Worm (Caenorhabditis elegans) whole organism, L1 larva: Measurements from ENCODE around the gene C48B4.7.

Experiments
- C16A3.4 ChIP-seq: fragments of 150-350 bp; optimal IDR thresholded peaks from 2 replicates; lab custom pipeline; 2014; ENCODE audit warnings: missing biosample characterization, missing genetic modification characterization
- C34B4.2 ChIP-seq: sonication (generic microtip); optimal IDR thresholded peaks from 2 replicates; lab custom pipeline; 2017; ENCODE audit warnings: mild to moderate bottlenecking, missing genetic modification characterization, missing compliant biosample characterization
- F16B12.6 ChIP-seq: fragments of 150-350 bp; optimal IDR thresholded peaks from 2 replicates; lab custom pipeline; 2014; ENCODE audit warnings: missing biosample characterization, missing genetic modification characterization
- aha-1 ChIP-seq: fragments of 150-350 bp; optimal IDR thresholded peaks from 2 replicates; lab custom pipeline; 2014; ENCODE audit warnings: missing biosample characterization, missing genetic modification characterization
- aly-2 ChIP-seq: fragments of 150-350 bp; optimal IDR thresholded peaks from 2 replicates; lab custom pipeline; 2014; ENCODE audit warnings: missing biosample characterization, missing genetic modification characterization
- ama-1 ChIP-seq: fragments of 150-350 bp; optimal IDR thresholded peaks from 2 replicates; lab custom pipeline; 2014
- blmp-1 ChIP-seq: fragments of 150-350 bp; optimal IDR thresholded peaks from 2 replicates; lab custom pipeline; 2014; ENCODE audit warnings: missing biosample characterization, missing genetic modification characterization
- ceh-8 ChIP-seq: fragments of 200-800 bp; sonication (Bioruptor generic); optimal IDR thresholded peaks from 2 replicates; lab custom pipeline; 2018; ENCODE audit warnings: mild to moderate bottlenecking, missing genetic modification characterization, moderate library complexity, missing compliant biosample characterization
- ceh-82 ChIP-seq, 3 experiments: fragments of 150-350 bp in 1 of 3; sonication (generic microtip) in 2 of 3; optimal IDR thresholded peaks; 2 replicates each; lab custom pipeline; 2014 to 2017; ENCODE audit warnings: missing biosample characterization in 3 of 3, missing genetic modification characterization in 3 of 3
- ces-1 ChIP-seq: fragments of 150-350 bp; optimal IDR thresholded peaks from 2 replicates; lab custom pipeline; 2014; ENCODE audit warnings: missing biosample characterization, missing genetic modification reagents, missing genetic modification characterization
- dpl-1 ChIP-seq, 3 experiments: fragments of 150-350 bp in 2 of 3; sonication (generic microtip) in 1 of 3; optimal IDR thresholded peaks; 2 replicates each; lab custom pipeline; 2014 to 2017; ENCODE audit warnings: missing biosample characterization in 3 of 3, missing genetic modification characterization in 3 of 3, missing genetic modification reagents in 3 of 3
- efl-1 ChIP-seq, 4 experiments: fragments of 150-350 bp; optimal IDR thresholded peaks in 3 of 4; peaks in 1 of 4; 1 replicate in 1 of 4; 2 replicates in 3 of 4; lab custom pipeline; 2014; ENCODE audit warnings: missing biosample characterization in 2 of 4, missing genetic modification characterization in 2 of 4, missing genetic modification reagents in 2 of 4
- egl-13 ChIP-seq: sonication (generic microtip); optimal IDR thresholded peaks from 2 replicates; lab custom pipeline; 2016; ENCODE audit warnings: missing genotype, missing genetic modification reagents, missing genetic modification characterization, missing compliant biosample characterization
- egl-27 ChIP-seq, 2 experiments: fragments of 150-350 bp in 1 of 2; sonication (generic microtip); optimal IDR thresholded peaks; 3 replicates each; lab custom pipeline; 2017 to 2018; ENCODE audit warnings: missing biosample characterization in 2 of 2, missing genetic modification characterization in 2 of 2, missing genetic modification reagents in 2 of 2
- ets-5 ChIP-seq: fragments of 200-800 bp; sonication (Bioruptor generic); IDR thresholded peaks from 2 replicates; pipeline ENCODE4 v1.3.6; 2022; ENCODE audit warnings: missing genetic modification characterization, missing compliant biosample characterization
- fkh-10 ChIP-seq: sonication (generic microtip); optimal IDR thresholded peaks from 2 replicates; lab custom pipeline; 2017; ENCODE audit warnings: missing biosample characterization, missing genetic modification reagents, missing genetic modification characterization
- grh-1 ChIP-seq: fragments of 200-800 bp; sonication (Bioruptor generic); IDR thresholded peaks from 2 replicates; pipeline ENCODE4 v1.3.6; 2022; ENCODE audit warnings: missing genetic modification reagents, missing genetic modification characterization, missing compliant biosample characterization
- hlh-4 ChIP-seq: sonication (generic microtip); optimal IDR thresholded peaks from 2 replicates; lab custom pipeline; 2016; ENCODE audit warnings: mild to moderate bottlenecking, missing genetic modification characterization, missing compliant biosample characterization
- irx-1 ChIP-seq: sonication (generic microtip); optimal IDR thresholded peaks from 2 replicates; lab custom pipeline; 2016; ENCODE audit warnings: missing genetic modification characterization, missing compliant biosample characterization
- isw-1 ChIP-seq: fragments of 200-800 bp; sonication (Bioruptor generic); IDR thresholded peaks from 2 replicates; pipeline ENCODE4 v1.3.6; 2022; ENCODE audit warnings: missing genetic modification characterization, missing compliant biosample characterization
- jun-1 ChIP-seq: fragments of 150-350 bp; optimal IDR thresholded peaks from 2 replicates; lab custom pipeline; 2014; ENCODE audit warnings: missing biosample characterization, missing genetic modification reagents, missing genetic modification characterization
- lin-13 ChIP-seq: fragments of 150-350 bp; optimal IDR thresholded peaks from 2 replicates; lab custom pipeline; 2014; ENCODE audit warnings: missing biosample characterization, missing genetic modification reagents, missing genetic modification characterization
- lin-15B ChIP-seq: fragments of 150-350 bp; sonication (generic microtip); optimal IDR thresholded peaks from 3 replicates; lab custom pipeline; 2014; ENCODE audit warnings: missing biosample characterization, missing genetic modification characterization
- lin-35 ChIP-seq, 2 experiments: fragments of 150-350 bp; optimal IDR thresholded peaks; 2 replicates each; lab custom pipeline; 2014; ENCODE audit warnings: missing biosample characterization in 2 of 2, missing genetic modification characterization in 2 of 2, missing genetic modification reagents in 2 of 2
- lir-3 ChIP-seq: sonication (generic microtip); optimal IDR thresholded peaks from 2 replicates; lab custom pipeline; 2016; ENCODE audit warnings: mild to moderate bottlenecking, missing genetic modification characterization, moderate library complexity, missing compliant biosample characterization; ENCODE audit not compliant: poor library complexity
- lsy-2 ChIP-seq, 2 experiments: fragments of 150-350 bp; optimal IDR thresholded peaks; 2 replicates each; lab custom pipeline; 2014; ENCODE audit warnings: missing biosample characterization in 2 of 2, missing genetic modification characterization in 2 of 2
- mab-9 ChIP-seq: fragments of 200-800 bp; sonication (Bioruptor generic); IDR thresholded peaks from 2 replicates; pipeline ENCODE4 v1.3.6; 2022; ENCODE audit warnings: missing genetic modification reagents, missing genetic modification characterization, missing compliant biosample characterization
- mdl-1 ChIP-seq, 2 experiments: fragments of 150-350 bp; optimal IDR thresholded peaks; 2 replicates each; lab custom pipeline; 2014 to 2017; ENCODE audit warnings: missing biosample characterization in 2 of 2, missing genetic modification characterization in 2 of 2, inconsistent platforms in 1 of 2
- mep-1 ChIP-seq: fragments of 150-350 bp; optimal IDR thresholded peaks from 2 replicates; lab custom pipeline; 2014; ENCODE audit warnings: missing biosample characterization, missing genetic modification characterization
- nhr-11 ChIP-seq: fragments of 150-350 bp; optimal IDR thresholded peaks from 2 replicates; lab custom pipeline; 2014; ENCODE audit warnings: missing biosample characterization, missing genetic modification characterization
- nhr-12 ChIP-seq: sonication (generic microtip); optimal IDR thresholded peaks from 2 replicates; lab custom pipeline; 2017; ENCODE audit warnings: missing biosample characterization, missing genetic modification characterization
- nhr-19 ChIP-seq: fragments of 200-800 bp; sonication (Bioruptor generic); conservative IDR thresholded peaks from 2 replicates; pipeline ENCODE4 v1.3.6; 2022; ENCODE audit warnings: missing genetic modification characterization, missing compliant biosample characterization
- nhr-20 ChIP-seq: sonication (generic microtip); optimal IDR thresholded peaks from 2 replicates; lab custom pipeline; 2016; ENCODE audit warnings: mild to moderate bottlenecking, missing genetic modification characterization, missing compliant biosample characterization
- nhr-237 ChIP-seq: fragments of 150-350 bp; optimal IDR thresholded peaks from 2 replicates; lab custom pipeline; 2014; ENCODE audit warnings: missing biosample characterization, missing genetic modification characterization
- nhr-47 ChIP-seq: sonication (generic microtip); optimal IDR thresholded peaks from 2 replicates; lab custom pipeline; 2016; ENCODE audit warnings: mild to moderate bottlenecking, missing genetic modification characterization, moderate library complexity, missing compliant biosample characterization
- nhr-76 ChIP-seq: sonication (generic microtip); optimal IDR thresholded peaks from 2 replicates; lab custom pipeline; 2017; ENCODE audit warnings: missing biosample characterization, missing genetic modification characterization
- nhr-85 ChIP-seq: sonication (generic microtip); peaks from one replicate; lab custom pipeline; 2016; ENCODE audit warnings: missing genetic modification characterization, inconsistent platforms, missing compliant biosample characterization
- nhr-90 ChIP-seq: sonication (generic microtip); optimal IDR thresholded peaks from 2 replicates; lab custom pipeline; 2016; ENCODE audit warnings: mild to moderate bottlenecking, missing genetic modification characterization, missing compliant biosample characterization; ENCODE audit not compliant: poor library complexity
- pag-3 ChIP-seq: sonication (generic microtip); optimal IDR thresholded peaks from 2 replicates; lab custom pipeline; 2017; ENCODE audit warnings: missing genetic modification characterization, mild to moderate bottlenecking, missing compliant biosample characterization, antibody characterized with exemption, borderline replicate concordance; ENCODE audit not compliant: insufficient read depth
- pax-3 ChIP-seq: fragments of 200-800 bp; sonication (Bioruptor generic); optimal IDR thresholded peaks from 2 replicates; lab custom pipeline; 2018; ENCODE audit warnings: mild to moderate bottlenecking, missing genetic modification characterization, moderate library complexity, missing compliant biosample characterization
- pqm-1 ChIP-seq: sonication (generic microtip); optimal IDR thresholded peaks from 3 replicates; lab custom pipeline; 2017; ENCODE audit warnings: missing biosample characterization, missing genetic modification characterization
- rnt-1 ChIP-seq: sonication (generic microtip); optimal IDR thresholded peaks from 2 replicates; lab custom pipeline; 2016; ENCODE audit warnings: mild to moderate bottlenecking, missing genetic modification characterization, moderate library complexity, missing compliant biosample characterization
- skn-1 ChIP-seq: fragments of 150-350 bp; optimal IDR thresholded peaks from 2 replicates; lab custom pipeline; 2014; ENCODE audit warnings: missing biosample characterization, missing genetic modification characterization
- sox-4 ChIP-seq: sonication (generic microtip); optimal IDR thresholded peaks from 2 replicates; lab custom pipeline; 2016; ENCODE audit warnings: missing genetic modification characterization, missing compliant biosample characterization
- sup-37 ChIP-seq: fragments of 200-800 bp; sonication (Bioruptor generic); optimal IDR thresholded peaks from 2 replicates; lab custom pipeline; 2018; ENCODE audit warnings: mild to moderate bottlenecking, missing genetic modification characterization, missing compliant biosample characterization
- unc-130 ChIP-seq: fragments of 150-350 bp; optimal IDR thresholded peaks from 2 replicates; lab custom pipeline; 2017; ENCODE audit warnings: missing biosample characterization, missing genetic modification characterization, inconsistent platforms
- unc-62 ChIP-seq: fragments of 150-350 bp; optimal IDR thresholded peaks from 2 replicates; lab custom pipeline; 2014; ENCODE audit warnings: missing biosample characterization, missing genetic modification reagents, missing genetic modification characterization
- unc-86 ChIP-seq: sonication (generic microtip); optimal IDR thresholded peaks from 2 replicates; lab custom pipeline; 2016; ENCODE audit warnings: missing genetic modification characterization, missing compliant biosample characterization
- zip-4 ChIP-seq: fragments of 200-800 bp; sonication (Bioruptor generic); optimal IDR thresholded peaks from 2 replicates; lab custom pipeline; 2018; ENCODE audit warnings: mild to moderate bottlenecking, missing genetic modification characterization, moderate library complexity, missing compliant biosample characterization
- ztf-11 ChIP-seq, 2 experiments: sonication (generic microtip); optimal IDR thresholded peaks; 2 replicates each; lab custom pipeline; 2016 to 2017; ENCODE audit warnings: missing genetic modification characterization in 2 of 2, missing biosample characterization in 1 of 2, missing compliant biosample characterization in 1 of 2
- ztf-4 ChIP-seq: fragments of 150-350 bp; optimal IDR thresholded peaks from 2 replicates; lab custom pipeline; 2014; ENCODE audit warnings: missing biosample characterization, missing genetic modification characterization

The C48B4.7 gene

ce11 chrIII:9546016-9546659 lies 13.1 kb downstream of the C48B4.7 start, which contains the start of gene unc-16 (continued):
- TF ChIP-seq rnt-1 (tag; lab: Kevin White, UChicago) (peak; percentile 93), pag-3 (tag; lab: Kevin White, UChicago) (no peak), lsy-2 (tag; optimal IDR thresholded peaks at IDR 0.05; lab: Kevin White, UChicago) (peak; percentile 99 to 100), aly-2 (tag; lab: Kevin White, UChicago) (peak; percentile 72), ztf-11 (tag; optimal IDR thresholded peaks at IDR 0.05; lab: Kevin White, UChicago) (peak in 1 of 2 experiments; percentile 78), lir-3 (peak; percentile 79), nhr-85 (tag; lab: Kevin White, UChicago) (peak; percentile 88), isw-1 (GFP tag; lab: Robert Waterston, UW) (peak; percentile 91), mep-1 (tag; lab: Kevin White, UChicago) (peak; percentile 95), blmp-1 (tag; lab: Kevin White, UChicago) (peak; percentile 72), nhr-90 (tag; lab: Kevin White, UChicago) (peak; percentile 67), skn-1 (tag; lab: Kevin White, UChicago) (peak; percentile 87), mab-9 (peak; percentile 69; the same call in 1 of the 2 replicates), nhr-237 (tag; lab: Kevin White, UChicago) (peak; percentile 64), efl-1 (optimal IDR thresholded peaks at IDR 0.05; lab: Kevin White, UChicago) (peak; percentile 85 to 88), efl-1 (GFP tag; optimal IDR thresholded peaks at IDR 0.05 in 1 of 2; lab: Kevin White, UChicago) (peak; percentile 82 to 98), lin-15B (tag; lab: Kevin White, UChicago) (peak; percentile 82), nhr-11 (tag; lab: Kevin White, UChicago) (peak; percentile 11), pax-3 (tag; lab: Kevin White, UChicago) (peak; percentile 69), C34B4.2 (tag; lab: Kevin White, UChicago) (no peak), nhr-47 (peak; percentile 92), jun-1 (peak; percentile 76), nhr-19 (GFP tag; lab: Robert Waterston, UW) (peak; percentile 87), F16B12.6 (peak; percentile 69), ces-1 (GFP tag; lab: Kevin White, UChicago) (no peak), hlh-4 (tag; lab: Kevin White, UChicago) (no peak), sox-4 (tag; lab: Kevin White, UChicago) (peak; percentile 67), zip-4 (GFP tag; lab: Kevin White, UChicago) (peak; percentile 78), unc-86 (tag; lab: Kevin White, UChicago) (peak; percentile 92), unc-130 (tag; lab: Kevin White, UChicago) (peak; percentile 88), nhr-20 (tag; lab: Kevin White, UChicago) (peak; percentile 90), aha-1 (tag; lab: Kevin White, UChicago) (peak; percentile 67), C16A3.4 (tag; lab: Kevin White, UChicago) (peak; percentile 85), nhr-12 (tag; lab: Kevin White, UChicago) (no peak), egl-27 (tag; optimal IDR thresholded peaks at IDR 0.05; lab: Kevin White, UChicago) (no peak), mdl-1 (tag; optimal IDR thresholded peaks at IDR 0.05; lab: Kevin White, UChicago) (peak; percentile 48 to 98), ets-5 (GFP tag; lab: Robert Waterston, UW) (no peak), grh-1 (no peak; the same call in 1 of the 2 replicates), egl-13 (tag; lab: Kevin White, UChicago) (peak; percentile 88), sup-37 (GFP tag; lab: Kevin White, UChicago) (peak; percentile 79), ceh-8 (peak; percentile 85), ama-1 (lab: Kevin White, UChicago) (peak; percentile 83), lin-13 (GFP tag; lab: Kevin White, UChicago) (peak; percentile 90), dpl-1 (GFP tag; optimal IDR thresholded peaks at IDR 0.05; lab: Kevin White, UChicago) (peak; percentile 77 to 84 (median 81)), unc-62 (no peak), irx-1 (tag; lab: Kevin White, UChicago) (peak; percentile 89), ceh-82 (tag; optimal IDR thresholded peaks at IDR 0.05; lab: Kevin White, UChicago) (peak; percentile 78 to 92 (median 89)), nhr-76 (tag; lab: Kevin White, UChicago) (no peak), ztf-4 (peak; percentile 80), fkh-10 (GFP tag; lab: Kevin White, UChicago) (peak; percentile 65), pqm-1 (tag; lab: Kevin White, UChicago) (no peak), lin-35 (GFP tag; optimal IDR thresholded peaks at IDR 0.05; lab: Kevin White, UChicago) (peak; percentile 86)
